Worm (Caenorhabditis elegans) whole organism, L4/young adult: ENCODE measurements around the gene F42A10.7.

ENCODE experiments used
- W03F9.2 ChIP-seq: fragments of 150-350 bp; optimal IDR thresholded peaks from 2 replicates; lab custom pipeline; 2014; ENCODE audit warnings: missing biosample characterization, missing genetic modification characterization
- dao-5 ChIP-seq: sonication (generic microtip); optimal IDR thresholded peaks from 2 replicates; lab custom pipeline; 2016; ENCODE audit warnings: missing genotype, missing genetic modification characterization, moderate library complexity, missing compliant biosample characterization
- him-1 ChIP-seq: sonication (generic microtip); optimal IDR thresholded peaks from 2 replicates; lab custom pipeline; 2016; ENCODE audit warnings: missing genotype, missing genetic modification reagents, missing genetic modification characterization, missing compliant biosample characterization

The F42A10.7 gene

DNA sequence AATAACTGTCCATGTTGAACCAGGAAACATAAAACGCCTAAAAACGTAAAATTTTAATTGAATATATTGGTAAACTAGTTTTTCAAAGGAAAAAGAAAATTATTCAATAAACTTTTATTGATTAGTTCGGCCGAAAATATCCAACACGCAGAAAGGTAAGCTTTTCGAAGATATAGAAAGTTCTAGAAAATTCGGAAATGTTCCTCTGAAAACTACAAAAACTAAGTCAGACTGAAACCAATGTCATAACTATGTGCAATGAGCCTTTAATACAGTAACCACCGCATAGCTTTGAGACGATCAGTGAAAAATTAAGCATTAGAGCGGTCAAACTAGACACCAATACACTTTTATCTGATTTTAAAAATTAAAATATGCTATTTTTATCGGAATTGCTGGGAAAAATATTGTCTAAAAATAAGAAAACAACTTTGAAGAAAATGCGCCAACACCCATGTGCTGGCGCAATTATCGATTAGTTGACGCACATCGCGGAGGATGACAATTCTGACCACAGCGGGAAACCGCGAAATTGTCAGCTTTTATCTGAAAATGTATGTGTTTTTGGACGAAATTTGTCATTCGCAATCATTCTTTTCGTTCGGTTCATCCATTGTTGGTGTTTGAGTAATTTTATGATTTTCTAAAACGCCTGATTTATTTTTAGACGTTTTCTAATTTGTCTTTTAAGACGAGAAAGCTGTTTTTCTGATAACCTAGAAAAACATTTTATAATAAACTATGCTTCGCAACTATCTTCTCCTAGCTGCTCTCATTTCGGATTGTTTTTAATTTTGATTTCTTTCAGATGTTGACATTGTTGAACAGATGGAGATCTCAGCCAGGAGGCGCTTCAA, 20.1 kb upstream of the F42A10.7 start, which contains the start of the genes C23G10.7 and rpn-2:
Gene C23G10.7 (minus strand): TSS at position 37 of the 857 bp plus-strand sequence.
Gene rpn-2 (plus strand): TSS at position 807 of the 857 bp plus-strand sequence.
- peak; percentile 78 for TF ChIP-seq W03F9.2 (tag; lab: Kevin White, UChicago)
- TF ChIP-seq him-1: no peak

DNA sequence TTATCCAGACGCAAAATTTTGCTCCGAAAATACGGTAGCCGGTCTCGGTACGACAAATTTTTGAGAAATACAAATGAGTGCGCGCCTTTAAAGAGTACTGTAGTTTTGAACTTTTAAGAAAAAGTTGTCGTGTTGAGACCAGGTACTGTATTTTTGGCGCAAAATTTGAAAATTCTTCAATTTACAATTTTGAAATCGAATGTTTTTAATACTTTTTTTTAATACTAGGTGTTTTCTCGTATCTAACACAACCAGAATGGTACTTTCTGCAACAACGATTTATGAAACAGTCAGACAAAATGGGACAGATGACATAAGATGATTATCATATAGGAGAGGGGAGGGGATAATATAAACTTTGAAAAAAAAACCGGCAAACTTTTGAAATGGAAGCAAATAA, 17.2 kb upstream of the F42A10.7 start:
- TF ChIP-seq dao-5 (tag; lab: Kevin White, UChicago) (no peak), W03F9.2 (tag; lab: Kevin White, UChicago) (no peak)

DNA sequence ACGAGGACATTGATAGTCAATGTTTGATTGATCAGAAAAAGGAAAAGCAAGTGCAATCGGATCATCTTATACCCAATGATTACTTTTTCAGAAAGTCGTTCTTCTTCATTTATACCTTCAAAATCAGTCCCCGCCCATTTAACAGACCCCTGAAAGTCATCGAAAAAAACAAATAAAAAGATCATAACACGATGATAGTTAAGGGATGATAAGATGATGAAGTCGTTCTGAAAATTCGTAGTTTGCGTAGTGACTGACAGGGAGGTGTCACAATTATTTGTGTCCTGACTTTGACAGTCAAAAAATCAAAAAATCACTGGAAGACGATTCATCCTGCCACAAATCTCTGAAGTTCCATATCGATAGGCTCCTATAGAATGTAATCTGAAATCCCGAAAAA, 16.0 kb upstream of the F42A10.7 start, which contains the start of gene ugt-66:
Gene ugt-66 (minus strand): TSS at position 101 of the 400 bp plus-strand sequence.
- TF ChIP-seq W03F9.2 (tag; lab: Kevin White, UChicago) (no peak), dao-5 (tag; lab: Kevin White, UChicago) (no peak), him-1 (no peak)

DNA sequence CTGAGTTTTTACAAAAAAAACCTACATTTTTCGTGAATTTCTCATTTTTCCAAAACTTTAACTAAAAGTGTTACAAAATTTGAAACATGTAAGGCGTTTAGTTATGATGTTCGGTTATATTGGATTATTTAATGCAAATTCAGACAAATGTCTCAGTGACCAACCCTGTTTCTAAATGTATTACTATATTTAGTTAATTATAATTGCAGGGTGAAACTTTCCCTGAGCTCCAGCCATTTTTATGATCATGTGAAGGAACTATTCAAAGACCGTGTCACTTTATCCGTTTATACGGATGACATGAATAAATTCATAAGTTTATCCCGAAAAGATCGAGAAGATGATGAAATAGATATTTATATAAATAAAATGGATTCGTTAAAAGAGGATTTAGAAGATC, 12.3 kb upstream of the F42A10.7 start, which contains the start of gene C23G10.5:
Gene C23G10.5 (plus strand): TSS at position 301 of the 400 bp plus-strand sequence.
- TF ChIP-seq dao-5 (tag; lab: Kevin White, UChicago) (no peak), him-1 (no peak), W03F9.2 (tag; lab: Kevin White, UChicago) (no peak)

DNA sequence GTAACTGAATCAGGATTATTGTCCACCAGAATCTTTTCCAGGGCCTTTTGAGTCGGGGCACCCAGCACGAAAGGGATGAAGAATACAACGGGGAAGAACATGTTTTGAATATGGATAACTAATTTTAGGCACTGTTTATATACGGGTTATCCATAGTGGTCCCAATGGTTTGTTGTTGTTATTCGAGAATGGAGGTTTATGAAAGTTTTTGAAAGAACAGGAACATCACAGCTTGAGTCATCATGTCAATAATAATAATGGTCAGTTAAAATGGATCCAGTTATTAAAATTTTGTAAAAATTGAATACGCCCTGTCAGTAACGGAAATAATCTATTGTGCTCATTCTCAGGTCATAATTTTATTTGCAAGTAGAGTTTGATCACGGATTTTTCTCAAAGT, 4.6 kb upstream of the F42A10.7 start, which contains the start of gene nas-28:
Gene nas-28 (minus strand): TSS at position 101 of the 400 bp plus-strand sequence.
- TF ChIP-seq him-1 (no peak), dao-5 (tag; lab: Kevin White, UChicago) (no peak), W03F9.2 (tag; lab: Kevin White, UChicago) (no peak)

DNA sequence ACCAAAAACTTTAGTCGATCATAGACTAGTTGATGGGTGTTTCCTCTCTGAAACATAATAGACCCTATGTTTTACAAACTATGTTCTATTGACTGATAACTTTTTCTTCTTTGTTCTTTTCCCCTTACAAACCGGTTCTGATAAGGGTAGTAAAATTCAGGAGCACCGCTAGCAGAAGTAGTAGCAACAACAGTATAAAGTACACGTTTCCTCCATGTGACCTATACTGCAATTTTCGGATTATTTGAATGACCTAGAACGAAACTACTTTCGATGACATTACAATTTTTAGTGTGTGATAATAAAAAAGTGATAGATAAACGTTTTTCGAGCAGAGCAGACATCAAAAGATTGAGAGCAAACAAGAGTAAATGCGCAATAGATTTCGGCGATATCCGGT, 1.8 kb upstream of the F42A10.7 start:
- TF ChIP-seq dao-5 (tag; lab: Kevin White, UChicago): no peak
- TF ChIP-seq him-1: no peak
- no peak for TF ChIP-seq W03F9.2 (tag; lab: Kevin White, UChicago)

DNA sequence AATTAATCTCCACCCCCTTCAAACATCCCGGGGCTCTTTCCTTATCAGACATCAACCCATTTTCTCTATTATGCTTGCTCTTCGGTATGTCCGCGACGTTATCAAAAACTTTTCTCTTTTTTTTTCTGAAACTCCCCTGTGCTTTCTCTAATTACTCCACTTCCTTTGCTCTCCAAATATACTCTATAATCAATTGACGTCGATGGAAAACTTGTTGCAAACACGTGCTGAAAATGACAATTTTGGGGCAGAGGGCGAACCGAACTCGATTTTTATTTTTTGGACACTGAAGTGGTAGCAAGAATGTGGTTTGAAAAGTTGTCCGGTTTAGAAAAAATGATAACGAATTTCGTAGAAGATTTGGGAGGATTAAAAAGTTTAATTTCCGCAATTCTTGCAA, 576 bp upstream of the F42A10.7 start:
- no peak for TF ChIP-seq dao-5 (tag; lab: Kevin White, UChicago)
- TF ChIP-seq W03F9.2 (tag; lab: Kevin White, UChicago): no peak
- no peak for TF ChIP-seq him-1

DNA sequence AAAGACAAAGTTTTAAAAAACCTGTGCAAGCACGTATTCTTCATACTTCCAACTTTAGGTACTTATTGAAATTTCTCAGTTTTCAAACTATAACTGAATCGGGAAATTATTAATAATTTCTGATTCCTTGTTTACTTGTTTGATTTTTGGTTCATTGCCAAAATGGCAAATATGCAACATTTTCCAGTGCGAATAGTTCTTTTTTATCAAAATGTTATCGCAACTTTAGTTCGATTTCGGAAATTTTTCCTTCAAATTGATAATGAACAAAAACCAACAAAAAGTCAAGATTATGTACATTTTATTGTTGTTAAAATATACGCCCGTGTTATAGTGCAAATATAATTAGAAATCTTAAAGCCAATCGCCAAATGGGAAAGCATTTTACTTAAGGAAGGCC, 855 bp downstream of the F42A10.7 start:
- TF ChIP-seq him-1 (no peak), W03F9.2 (tag; lab: Kevin White, UChicago) (no peak), dao-5 (tag; lab: Kevin White, UChicago) (no peak)

DNA sequence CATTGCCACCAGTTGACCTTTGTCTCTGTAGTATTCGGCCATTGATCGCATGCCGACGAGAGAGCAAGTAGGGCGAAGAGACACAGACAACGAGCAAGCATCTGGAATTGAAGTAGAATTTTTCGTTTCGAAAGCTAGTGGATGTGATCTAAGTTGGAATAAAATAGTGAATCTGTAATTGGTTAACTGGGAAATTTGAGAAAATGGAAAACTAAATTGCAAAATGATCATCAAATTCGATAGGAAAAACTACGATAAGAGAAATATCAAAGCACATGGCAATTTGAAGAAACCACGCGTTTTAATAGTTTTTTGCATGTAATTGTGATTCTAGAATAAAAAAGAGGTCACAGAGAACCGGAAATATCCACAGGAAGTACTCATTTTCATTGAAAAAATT, 1.7 kb downstream of the F42A10.7 start, which contains the start of gene F42A10.6:
Gene F42A10.6 (minus strand): TSS at position 101 of the 400 bp plus-strand sequence.
- TF ChIP-seq dao-5 (tag; lab: Kevin White, UChicago): no peak
- no peak for TF ChIP-seq him-1
- no peak for TF ChIP-seq W03F9.2 (tag; lab: Kevin White, UChicago)

DNA sequence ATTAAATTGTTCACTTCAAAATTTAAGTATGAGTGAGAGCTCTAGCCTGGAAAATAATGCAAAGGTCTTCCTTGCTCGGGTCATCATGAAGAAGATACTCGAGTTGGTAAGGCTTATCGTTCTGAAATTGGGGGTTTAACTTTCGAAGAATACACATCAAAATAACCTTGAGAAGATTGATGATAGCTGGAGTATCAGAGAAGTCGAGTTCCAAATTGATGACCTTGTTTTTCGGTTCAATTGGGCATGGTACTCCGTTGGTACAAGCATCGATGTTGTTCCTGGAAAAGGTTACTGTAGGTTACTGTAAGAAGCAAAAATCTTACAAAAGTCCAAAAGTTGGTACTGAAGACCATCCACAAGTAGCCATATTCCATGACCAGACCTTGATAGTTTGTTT, 2.3 kb downstream of the F42A10.7 start:
- TF ChIP-seq dao-5 (tag; lab: Kevin White, UChicago): no peak
- TF ChIP-seq him-1: no peak
- TF ChIP-seq W03F9.2 (tag; lab: Kevin White, UChicago): no peak

DNA sequence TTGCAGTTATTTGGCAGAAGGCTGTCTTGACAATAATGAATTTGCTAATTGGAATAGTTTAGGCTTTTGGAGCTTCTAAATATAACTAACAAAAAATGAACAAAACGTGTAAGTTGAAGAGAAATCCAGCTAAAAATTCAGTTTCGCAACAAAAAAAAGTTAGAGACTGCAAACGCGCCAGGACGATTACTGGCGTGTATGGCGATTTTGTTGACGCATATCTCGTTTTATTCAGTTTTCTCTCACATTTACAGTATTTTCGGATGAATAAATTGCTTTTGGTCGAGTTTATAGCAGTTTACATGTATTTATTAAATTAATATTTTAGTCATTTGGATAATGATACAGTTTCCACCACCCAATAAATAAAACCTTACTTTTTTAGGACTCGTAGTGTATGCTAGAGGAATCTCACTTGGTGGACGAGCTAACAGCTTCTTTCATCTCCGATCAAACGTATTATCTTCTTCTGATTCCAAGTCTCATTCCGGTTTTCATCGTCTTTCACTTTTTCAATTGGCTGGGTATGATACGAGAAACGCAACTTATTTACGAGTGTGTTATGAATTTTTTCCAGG, 5.4 kb downstream of the F42A10.7 start, which contains the start of the genes abcf-3 and F42A10.5:
Gene abcf-3 (plus strand): TSS at position 384 of the 578 bp plus-strand sequence.
Gene F42A10.5 (minus strand): TSS at position 458 of the 578 bp plus-strand sequence.
- TF ChIP-seq him-1 (no peak), W03F9.2 (tag; lab: Kevin White, UChicago) (peak; percentile 90)

DNA sequence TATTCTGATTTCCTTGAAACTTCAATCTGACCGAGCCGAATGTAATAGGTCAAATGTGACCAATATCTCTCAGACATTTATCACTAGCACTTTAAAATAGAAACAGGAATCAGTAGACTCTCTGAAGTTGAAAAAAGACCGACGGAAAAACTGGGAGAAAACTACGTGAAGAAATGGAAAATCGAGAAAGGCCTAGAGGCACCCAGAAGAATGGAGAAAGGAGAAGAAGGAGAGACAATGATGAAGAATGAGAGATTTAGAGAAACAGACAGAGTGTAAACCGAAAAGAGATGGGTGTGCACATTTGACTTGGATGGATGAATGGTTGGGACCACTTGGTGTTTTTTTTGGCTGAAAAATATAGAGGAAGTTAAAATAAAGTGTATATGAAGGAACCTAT, 8.4 kb downstream of the F42A10.7 start:
- TF ChIP-seq him-1 (no peak), W03F9.2 (tag; lab: Kevin White, UChicago) (peak; percentile 37), dao-5 (tag; lab: Kevin White, UChicago) (no peak)

DNA sequence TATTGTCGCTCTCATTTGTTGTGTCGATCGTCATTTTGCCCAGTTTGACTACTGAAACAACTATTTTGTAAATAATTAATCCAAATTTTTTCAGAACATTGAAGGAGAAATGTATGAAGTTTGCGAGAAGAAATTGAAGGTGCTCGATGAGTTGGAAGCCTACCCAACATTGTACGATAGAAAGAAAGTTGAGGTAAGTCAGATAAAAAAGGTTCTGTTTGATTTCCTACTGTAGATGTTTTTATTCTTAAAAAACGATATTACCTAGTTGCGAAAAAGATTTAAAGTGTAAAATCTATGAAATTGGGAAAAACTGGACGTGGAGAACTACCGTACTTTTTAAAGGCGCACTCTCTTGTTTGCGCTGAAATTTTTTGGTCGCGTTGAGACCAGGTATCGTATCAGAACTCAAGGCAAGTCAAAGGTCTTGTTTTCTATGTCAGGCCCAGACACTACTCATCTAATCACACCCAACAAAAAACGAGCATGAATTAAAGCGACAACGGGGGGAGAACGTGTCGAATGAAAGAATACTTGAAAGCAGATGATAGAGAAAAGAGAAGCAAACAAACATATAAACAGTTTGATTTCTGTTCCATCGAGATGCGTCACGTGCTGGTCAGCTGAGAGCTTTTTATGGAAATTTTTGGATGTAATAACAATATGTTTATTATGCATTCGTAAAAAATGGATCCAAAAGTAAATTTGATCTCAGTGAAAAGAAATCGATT, 9.8 kb downstream of the F42A10.7 start, which contains the start of gene efk-1:
Gene efk-1 (minus strand): TSS at position 51 of the 731 bp plus-strand sequence.
- TF ChIP-seq dao-5 (tag; lab: Kevin White, UChicago) (no peak), him-1 (no peak), W03F9.2 (tag; lab: Kevin White, UChicago) (peak; percentile 13)
